Worm (Caenorhabditis elegans) whole organism, early embryonic: ENCODE data around the gene T24E12.12.
A peak's percentile ranks its signal among the peaks of the same experiment; 100 is the strongest.

Experiments used
- B0310.2 ChIP-seq: sonication (generic microtip); optimal IDR thresholded peaks from 2 replicates; lab custom pipeline; 2016; ENCODE audit warnings: mild to moderate bottlenecking, missing genetic modification characterization, missing compliant biosample characterization
- F13C5.2 ChIP-seq: sonication (generic microtip); optimal IDR thresholded peaks from 2 replicates; lab custom pipeline; 2017; ENCODE audit warnings: mild to moderate bottlenecking, missing genetic modification characterization, inconsistent platforms, missing compliant biosample characterization
- aly-1 ChIP-seq: sonication (generic microtip); optimal IDR thresholded peaks from 2 replicates; lab custom pipeline; 2016; ENCODE audit warnings: missing genetic modification characterization, missing compliant biosample characterization
- ama-1 ChIP-seq: fragments of 150-350 bp; optimal IDR thresholded peaks from 2 replicates; lab custom pipeline; 2014
- ceh-13 ChIP-seq: fragments of 200-800 bp; sonication (Bioruptor generic); optimal IDR thresholded peaks from 2 replicates; lab custom pipeline; 2018; ENCODE audit warnings: mild to moderate bottlenecking, missing genetic modification characterization, missing compliant biosample characterization
- ceh-36 ChIP-seq: sonication (generic microtip); optimal IDR thresholded peaks from 2 replicates; lab custom pipeline; 2016; ENCODE audit warnings: missing genetic modification characterization, inconsistent platforms, missing compliant biosample characterization
- ets-7 ChIP-seq: sonication (generic microtip); optimal IDR thresholded peaks from 2 replicates; lab custom pipeline; 2016; ENCODE audit warnings: missing genotype, missing genetic modification characterization, missing compliant biosample characterization
- flt-1 ChIP-seq: fragments of 200-800 bp; sonication (Bioruptor generic); IDR thresholded peaks from 2 replicates; pipeline ENCODE4 v1.3.6; 2022; ENCODE audit warnings: missing genetic modification characterization, missing compliant biosample characterization
- hmbx-1 ChIP-seq: sonication (generic microtip); optimal IDR thresholded peaks from 2 replicates; lab custom pipeline; 2016; ENCODE audit warnings: mild to moderate bottlenecking, missing genetic modification characterization, missing compliant biosample characterization
- hmg-4 ChIP-seq: fragments of 200-800 bp; sonication (Bioruptor generic); optimal IDR thresholded peaks from 2 replicates; lab custom pipeline; 2018; ENCODE audit warnings: mild to moderate bottlenecking, missing genetic modification characterization, missing compliant biosample characterization
- hnd-1 ChIP-seq: sonication (generic microtip); optimal IDR thresholded peaks from 2 replicates; lab custom pipeline; 2016; ENCODE audit warnings: missing genetic modification characterization, missing compliant biosample characterization
- pes-1 ChIP-seq: fragments of 200-800 bp; sonication (Bioruptor generic); IDR thresholded peaks from 2 replicates; pipeline ENCODE4 v1.3.6; 2022; ENCODE audit warnings: missing genetic modification reagents, missing genetic modification characterization, missing compliant biosample characterization
- scrt-1 ChIP-seq: fragments of 200-800 bp; sonication (Bioruptor generic); IDR thresholded peaks from 2 replicates; pipeline ENCODE4 v1.3.6; 2022; ENCODE audit warnings: missing genetic modification characterization, missing compliant biosample characterization
- sea-1 ChIP-seq: fragments of 200-800 bp; sonication (Bioruptor generic); conservative IDR thresholded peaks from 2 replicates; pipeline ENCODE4 v1.3.6; 2022; ENCODE audit warnings: missing genetic modification characterization, missing compliant biosample characterization
- tbx-11 ChIP-seq: fragments of 200-800 bp; sonication (Bioruptor generic); IDR thresholded peaks from 2 replicates; pipeline ENCODE4 v1.3.6; 2022; ENCODE audit warnings: missing genetic modification characterization, missing compliant biosample characterization
- tbx-37 ChIP-seq: fragments of 200-800 bp; sonication (Bioruptor generic); conservative IDR thresholded peaks from 2 replicates; pipeline ENCODE4 v1.3.6; 2022; ENCODE audit warnings: missing genetic modification reagents, missing genetic modification characterization, missing compliant biosample characterization
- tra-4 ChIP-seq: sonication (generic microtip); optimal IDR thresholded peaks from 2 replicates; lab custom pipeline; 2017; ENCODE audit warnings: missing genetic modification characterization, missing compliant biosample characterization

Gene T24E12.12

ce11 chrII:3759010-3759409, at the start of gene T24E12.12:
T24E12.12 (plus strand) TSS chrII:3759290.
- no peak for TF ChIP-seq B0310.2 (tag; lab: Kevin White, UChicago)

ce11 chrII:3711047-3711446, 48.0 kb upstream of the T24E12.12 start, which contains the start of gene fbxc-53:
fbxc-53 (plus strand) TSS chrII:3711291.
- no peak for TF ChIP-seq tra-4
- no peak for TF ChIP-seq pes-1 (GFP tag; lab: Robert Waterston, UW)
- TF ChIP-seq ceh-36 (tag; lab: Kevin White, UChicago), result peak; percentile 51
- TF ChIP-seq ets-7 (tag; lab: Kevin White, UChicago), result no peak
- TF ChIP-seq sea-1 (GFP tag; lab: Robert Waterston, UW), result no peak
- TF ChIP-seq scrt-1 (GFP tag; lab: Robert Waterston, UW), result no peak

- TF ChIP-seq ama-1 (lab: Kevin White, UChicago) (no peak), F13C5.2 (tag; lab: Kevin White, UChicago) (no peak), ceh-36 (tag; lab: Kevin White, UChicago) (no peak), tbx-37 (GFP tag; lab: Robert Waterston, UW) (no peak), sea-1 (GFP tag; lab: Robert Waterston, UW) (no peak)
Observed at ce11 chrII:3714595-3714994, 44.5 kb upstream of the T24E12.12 start, which contains the start of gene srh-100. srh-100 (minus strand) TSS chrII:3714695.

ce11 chrII:3716455-3716854, 42.6 kb upstream of the T24E12.12 start, which contains the start of gene srh-99:
srh-99 (minus strand) TSS chrII:3716555.
- no peak for TF ChIP-seq ceh-36 (tag; lab: Kevin White, UChicago)
- TF ChIP-seq hmg-4, result no peak
- TF ChIP-seq hnd-1 (tag; lab: Kevin White, UChicago), result no peak
- no peak for TF ChIP-seq tbx-37 (GFP tag; lab: Robert Waterston, UW)
- no peak for TF ChIP-seq flt-1 (GFP tag; lab: Robert Waterston, UW)
- TF ChIP-seq tra-4, result no peak
- TF ChIP-seq hmbx-1 (tag; lab: Kevin White, UChicago), result no peak
- TF ChIP-seq aly-1, result no peak
- TF ChIP-seq ceh-13 (GFP tag; lab: Kevin White, UChicago), result no peak
- TF ChIP-seq B0310.2 (tag; lab: Kevin White, UChicago), result no peak
- TF ChIP-seq F13C5.2 (tag; lab: Kevin White, UChicago), result no peak
- no peak for TF ChIP-seq tbx-11 (GFP tag; lab: Robert Waterston, UW)
- TF ChIP-seq ets-7 (tag; lab: Kevin White, UChicago), result no peak
- no peak for TF ChIP-seq sea-1 (GFP tag; lab: Robert Waterston, UW)
- no peak for TF ChIP-seq ama-1 (lab: Kevin White, UChicago)
- no peak for TF ChIP-seq pes-1 (GFP tag; lab: Robert Waterston, UW)

- TF ChIP-seq ceh-13 (GFP tag; lab: Kevin White, UChicago) (no peak), scrt-1 (GFP tag; lab: Robert Waterston, UW) (no peak), hmbx-1 (tag; lab: Kevin White, UChicago) (no peak)
Observed at ce11 chrII:3716961-3717360, 42.1 kb upstream of the T24E12.12 start, which contains the start of gene fbxc-52. fbxc-52 (plus strand) TSS chrII:3717261.

ce11 chrII:3721016-3721415, 38.1 kb upstream of the T24E12.12 start, which contains the start of gene C46E10.3:
C46E10.3 (plus strand) TSS chrII:3721316.
- TF ChIP-seq ama-1 (lab: Kevin White, UChicago), result no peak
- TF ChIP-seq F13C5.2 (tag; lab: Kevin White, UChicago), result no peak
- TF ChIP-seq hnd-1 (tag; lab: Kevin White, UChicago), result no peak
- TF ChIP-seq aly-1, result no peak
- no peak for TF ChIP-seq B0310.2 (tag; lab: Kevin White, UChicago)
- TF ChIP-seq sea-1 (GFP tag; lab: Robert Waterston, UW), result no peak
- TF ChIP-seq hmg-4, result no peak
- no peak for TF ChIP-seq flt-1 (GFP tag; lab: Robert Waterston, UW)
- no peak for TF ChIP-seq tbx-11 (GFP tag; lab: Robert Waterston, UW)
- no peak for TF ChIP-seq pes-1 (GFP tag; lab: Robert Waterston, UW)
- TF ChIP-seq tra-4, result no peak
- TF ChIP-seq hmbx-1 (tag; lab: Kevin White, UChicago), result no peak
- no peak for TF ChIP-seq ets-7 (tag; lab: Kevin White, UChicago)
- TF ChIP-seq tbx-37 (GFP tag; lab: Robert Waterston, UW), result no peak
- no peak for TF ChIP-seq ceh-13 (GFP tag; lab: Kevin White, UChicago)
- no peak for TF ChIP-seq scrt-1 (GFP tag; lab: Robert Waterston, UW)
- TF ChIP-seq ceh-36 (tag; lab: Kevin White, UChicago), result no peak

- TF ChIP-seq aly-1 (no peak), ceh-36 (tag; lab: Kevin White, UChicago) (no peak), ets-7 (tag; lab: Kevin White, UChicago) (no peak), tbx-11 (GFP tag; lab: Robert Waterston, UW) (no peak), scrt-1 (GFP tag; lab: Robert Waterston, UW) (no peak), hnd-1 (tag; lab: Kevin White, UChicago) (no peak), hmbx-1 (tag; lab: Kevin White, UChicago) (no peak), hmg-4 (no peak), tbx-37 (GFP tag; lab: Robert Waterston, UW) (no peak), B0310.2 (tag; lab: Kevin White, UChicago) (no peak), ama-1 (lab: Kevin White, UChicago) (no peak), sea-1 (GFP tag; lab: Robert Waterston, UW) (no peak), F13C5.2 (tag; lab: Kevin White, UChicago) (no peak), tra-4 (no peak), flt-1 (GFP tag; lab: Robert Waterston, UW) (no peak)
Observed at ce11 chrII:3724175-3724715, 34.8 kb upstream of the T24E12.12 start, which contains the start of gene C46E10.1. C46E10.1 (plus strand) TSS chrII:3724225.
